Worm (Caenorhabditis elegans) whole organism, young adult: ENCODE measurements around the gene C07E3.10.

Experiments used
- F37B4.10 ChIP-seq: fragments of 200-800 bp; sonication (Bioruptor generic); IDR thresholded peaks from 2 replicates; pipeline ENCODE4 v1.3.6; 2022; ENCODE audit warnings: missing genetic modification characterization, missing compliant biosample characterization
- Y53F4B.3 ChIP-seq: fragments of 200-800 bp; sonication (Bioruptor generic); IDR thresholded peaks from 2 replicates; pipeline ENCODE4 v1.3.6; 2022; ENCODE audit warnings: missing genetic modification reagents, missing genetic modification characterization, missing compliant biosample characterization
- ama-1 ChIP-seq, 3 experiments: fragments of 150-350 bp in 1 of 3; sonication (generic microtip) in 2 of 3; optimal IDR thresholded peaks; 2 replicates each; lab custom pipeline; 2014 to 2018; ENCODE audit warnings: missing biosample characterization in 2 of 3, missing genetic modification characterization in 2 of 3, missing genetic modification reagents in 2 of 3
- cebp-2 ChIP-seq: fragments of 200-800 bp; sonication (Bioruptor generic); IDR thresholded peaks from 2 replicates; pipeline ENCODE4 v1.3.6; 2022; ENCODE audit warnings: missing genetic modification characterization, missing compliant biosample characterization
- dpff-1 ChIP-seq: sonication (generic microtip); optimal IDR thresholded peaks from 2 replicates; lab custom pipeline; 2017; ENCODE audit warnings: mild to moderate bottlenecking, missing genetic modification characterization, missing compliant biosample characterization
- egrh-3 ChIP-seq: fragments of 200-800 bp; sonication (Bioruptor generic); IDR thresholded peaks from 2 replicates; pipeline ENCODE4 v1.3.6; 2022; ENCODE audit warnings: missing genetic modification reagents, missing genetic modification characterization, missing compliant biosample characterization
- nfya-1 ChIP-seq: sonication (generic microtip); optimal IDR thresholded peaks from 2 replicates; lab custom pipeline; 2017; ENCODE audit warnings: antibody characterized with exemption, missing compliant biosample characterization, missing genetic modification characterization, borderline replicate concordance; ENCODE audit not compliant: insufficient read depth
- nhr-80 ChIP-seq: sonication (generic microtip); optimal IDR thresholded peaks from 2 replicates; lab custom pipeline; 2016; ENCODE audit warnings: missing genetic modification characterization, missing compliant biosample characterization
- snpc-3.4 ChIP-seq: sonication (generic microtip); optimal IDR thresholded peaks from 2 replicates; lab custom pipeline; 2017; ENCODE audit warnings: missing genetic modification characterization, mild to moderate bottlenecking, missing compliant biosample characterization, antibody characterized with exemption, moderate library complexity, missing genotype, missing genetic modification reagents
- tlf-1 ChIP-seq: fragments of 200-800 bp; sonication (Bioruptor generic); optimal IDR thresholded peaks from 2 replicates; lab custom pipeline; 2018; ENCODE audit warnings: mild to moderate bottlenecking, missing genetic modification characterization, missing compliant biosample characterization

DNA sequence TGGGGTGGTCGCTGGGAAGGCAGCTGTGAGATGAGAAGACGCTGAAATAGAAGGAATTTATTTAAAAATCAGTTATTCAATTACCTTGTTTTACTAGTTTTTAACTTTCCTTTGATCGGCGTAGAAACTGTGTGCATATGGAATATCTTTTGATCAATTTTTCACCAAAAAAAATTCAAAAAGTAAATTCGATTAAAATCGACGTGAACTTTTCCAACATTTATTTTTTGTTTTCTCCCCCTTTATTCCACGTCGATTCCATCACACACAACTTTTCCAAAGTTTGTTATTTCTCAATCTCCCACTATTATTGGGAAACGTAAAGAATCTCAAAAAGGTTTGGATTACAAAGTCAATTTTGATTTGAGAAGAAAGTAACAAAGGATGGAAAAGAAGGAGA, 14.3 kb downstream of the C07E3.10 start, which contains the start of gene C07E3.4:
- TF ChIP-seq Y53F4B.3 (GFP tag; lab: Robert Waterston, UW) (no peak), snpc-3.4 (tag; lab: Kevin White, UChicago) (no peak), F37B4.10 (no peak), nfya-1 (tag; lab: Kevin White, UChicago) (no peak), nhr-80 (tag; lab: Kevin White, UChicago) (no peak), tlf-1 (no peak), dpff-1 (tag; lab: Kevin White, UChicago) (no peak), cebp-2 (no peak), ama-1 (optimal IDR thresholded peaks at IDR 0.05; lab: Kevin White, UChicago) (no peak), ama-1 (GFP tag; optimal IDR thresholded peaks at IDR 0.05; lab: Kevin White, UChicago) (no peak), egrh-3 (GFP tag; lab: Robert Waterston, UW) (no peak)
